Fruit fly (Drosophila melanogaster) whole organism, embryonic: ENCODE measurements around the gene Ire1.

Source experiments
- Abd-B ChIP-seq: fragments of 200-800 bp; sonication (Bioruptor generic); optimal IDR thresholded peaks from 2 replicates; lab custom pipeline; 2018; ENCODE audit warnings: missing biosample characterization, mild to moderate bottlenecking, missing genetic modification characterization, moderate library complexity
- CG11560 ChIP-seq: fragments of 200-800 bp; sonication (Bioruptor generic); IDR thresholded peaks from 3 replicates; pipeline ENCODE4 v1.3.6; 2022; ENCODE audit warnings: missing biosample characterization, missing genetic modification characterization
- CG12104 ChIP-seq: fragments of 200-800 bp; sonication (Bioruptor generic); optimal IDR thresholded peaks from 3 replicates; lab custom pipeline; 2016; ENCODE audit warnings: missing biosample characterization, missing genetic modification characterization
- CG1647 ChIP-seq: fragments of 200-800 bp; sonication (Bioruptor generic); optimal IDR thresholded peaks from 3 replicates; lab custom pipeline; 2016; ENCODE audit warnings: missing biosample characterization, missing genetic modification characterization
- CG17186 ChIP-seq: fragments of 200-800 bp; sonication (Bioruptor generic); optimal IDR thresholded peaks from 3 replicates; lab custom pipeline; 2017; ENCODE audit warnings: missing biosample characterization, missing genetic modification reagents, missing genetic modification characterization
- CG2129 ChIP-seq: fragments of 200-800 bp; sonication (Bioruptor generic); IDR thresholded peaks from 2 replicates; pipeline ENCODE4 v1.3.6; 2022; ENCODE audit warnings: missing biosample characterization, missing genetic modification characterization; ENCODE audit not compliant: partially characterized antibody
- CG2889 ChIP-seq: fragments of 200-800 bp; sonication (Bioruptor generic); IDR thresholded peaks from 3 replicates; pipeline ENCODE4 v1.3.6; 2022; ENCODE audit warnings: missing biosample characterization, missing genetic modification characterization
- CG3065 ChIP-seq: fragments of 200-800 bp; sonication (Bioruptor generic); optimal IDR thresholded peaks from 2 replicates; lab custom pipeline; 2016; ENCODE audit warnings: missing biosample characterization, missing genetic modification characterization
- CG43689 ChIP-seq: fragments of 200-800 bp; sonication (Bioruptor generic); IDR thresholded peaks from 2 replicates; pipeline ENCODE4 v1.3.6; 2022; ENCODE audit warnings: missing biosample characterization, missing genetic modification characterization
- CG4424 ChIP-seq: fragments of 200-800 bp; sonication (Bioruptor generic); optimal IDR thresholded peaks from 3 replicates; lab custom pipeline; 2016; ENCODE audit warnings: missing biosample characterization, missing genetic modification characterization
- CG4617 ChIP-seq: fragments of 200-800 bp; sonication (Bioruptor generic); optimal IDR thresholded peaks from 3 replicates; lab custom pipeline; 2016; ENCODE audit warnings: missing biosample characterization, missing genetic modification characterization, borderline replicate concordance
- CG4707 ChIP-seq: fragments of 200-800 bp; sonication (Bioruptor generic); optimal IDR thresholded peaks from 2 replicates; lab custom pipeline; 2018; ENCODE audit warnings: missing biosample characterization, mild to moderate bottlenecking, missing genetic modification characterization, moderate library complexity
- CG6689 ChIP-seq: fragments of 200-800 bp; sonication (Bioruptor generic); IDR thresholded peaks from 2 replicates; pipeline ENCODE4 v1.3.6; 2022; ENCODE audit warnings: missing biosample characterization, missing genetic modification characterization
- CG7928 ChIP-seq: fragments of 200-800 bp; sonication (Bioruptor generic); optimal IDR thresholded peaks from 2 replicates; lab custom pipeline; 2017; ENCODE audit warnings: missing biosample characterization, mild to moderate bottlenecking, missing genetic modification characterization
- CG8944 ChIP-seq: fragments of 200-800 bp; sonication (Bioruptor generic); optimal IDR thresholded peaks from 3 replicates; lab custom pipeline; 2016; ENCODE audit warnings: missing biosample characterization, missing genetic modification characterization
- Dll ChIP-seq: fragments of 200-800 bp; sonication (Bioruptor generic); IDR thresholded peaks from 4 replicates; pipeline ENCODE4 v1.3.6; 2022; ENCODE audit warnings: missing biosample characterization, missing genetic modification characterization; ENCODE audit not compliant: partially characterized antibody
- ERR ChIP-seq: fragments of 200-800 bp; sonication (Bioruptor generic); optimal IDR thresholded peaks from 2 replicates; lab custom pipeline; 2016; ENCODE audit warnings: missing biosample characterization, missing genetic modification characterization
- HmgD ChIP-seq: fragments of 200-800 bp; sonication (Bioruptor generic); optimal IDR thresholded peaks from 3 replicates; lab custom pipeline; 2016; ENCODE audit warnings: missing biosample characterization, missing genetic modification characterization
- Hmx ChIP-seq: fragments of 200-800 bp; sonication (Bioruptor generic); optimal IDR thresholded peaks from 2 replicates; lab custom pipeline; 2016; ENCODE audit warnings: missing biosample characterization, missing genetic modification characterization
- Nf-YA ChIP-seq: fragments of 200-800 bp; sonication (Bioruptor generic); IDR thresholded peaks from 2 replicates; pipeline ENCODE4 v1.3.6; 2022; ENCODE audit warnings: missing biosample characterization, missing genetic modification characterization
- NfI ChIP-seq: fragments of 200-800 bp; sonication (Bioruptor generic); optimal IDR thresholded peaks from 3 replicates; lab custom pipeline; 2018; ENCODE audit warnings: missing biosample characterization, mild to moderate bottlenecking, missing genetic modification characterization, moderate library complexity
- Pdp1 ChIP-seq, 2 experiments: fragments of 200-800 bp; sonication (Bioruptor generic); optimal IDR thresholded peaks; 3 replicates each; lab custom pipeline; 2016; ENCODE audit warnings: missing biosample characterization in 2 of 2, missing genetic modification characterization in 2 of 2, mild to moderate bottlenecking in 1 of 2, moderate library complexity in 1 of 2
- Sox100B ChIP-seq: fragments of 200-800 bp; sonication (Bioruptor generic); optimal IDR thresholded peaks from 3 replicates; lab custom pipeline; 2018; ENCODE audit warnings: missing biosample characterization, mild to moderate bottlenecking, missing genetic modification characterization
- Spps ChIP-seq: fragments of 200-800 bp; sonication (Bioruptor generic); optimal IDR thresholded peaks from 2 replicates; lab custom pipeline; 2018; ENCODE audit warnings: missing biosample characterization, mild to moderate bottlenecking, missing genetic modification characterization
- Taf1 ChIP-seq: fragments of 200-800 bp; sonication (Bioruptor generic); IDR thresholded peaks from 2 replicates; pipeline ENCODE4 v1.3.6; 2022; ENCODE audit warnings: missing biosample characterization, missing genetic modification characterization
- amos ChIP-seq: fragments of 200-800 bp; sonication (Bioruptor generic); IDR thresholded peaks from 2 replicates; pipeline ENCODE4 v1.3.6; 2022; ENCODE audit warnings: missing biosample characterization, missing genetic modification characterization; ENCODE audit not compliant: partially characterized antibody
- br ChIP-seq: fragments of >200 bp; optimal IDR thresholded peaks from 2 replicates; lab custom pipeline; 2017
- cad ChIP-seq: fragments of >200 bp; optimal IDR thresholded peaks from 2 replicates; lab custom pipeline; 2017; ENCODE audit warnings: missing biosample characterization, missing genetic modification characterization
- emc ChIP-seq: fragments of 200-800 bp; sonication (Bioruptor generic); optimal IDR thresholded peaks from 2 replicates; lab custom pipeline; 2016; ENCODE audit warnings: missing biosample characterization, missing genetic modification characterization
- ewg ChIP-seq: fragments of 200-800 bp; sonication (Bioruptor generic); optimal IDR thresholded peaks from 3 replicates; lab custom pipeline; 2017; ENCODE audit warnings: mild to moderate bottlenecking, missing biosample characterization, missing genetic modification reagents, missing genetic modification characterization
- eyg ChIP-seq: fragments of 200-800 bp; sonication (Bioruptor generic); optimal IDR thresholded peaks from 3 replicates; lab custom pipeline; 2016; ENCODE audit warnings: missing biosample characterization, missing genetic modification characterization
- gem ChIP-seq: fragments of 200-800 bp; sonication (Bioruptor generic); optimal IDR thresholded peaks from 2 replicates; lab custom pipeline; 2019; ENCODE audit warnings: missing biosample characterization, mild to moderate bottlenecking, missing genetic modification characterization, moderate library complexity
- h ChIP-seq: fragments of >200 bp; optimal IDR thresholded peaks from 2 replicates; lab custom pipeline; 2017
- jumu ChIP-seq: fragments of 200-800 bp; sonication (Bioruptor generic); optimal IDR thresholded peaks from 3 replicates; lab custom pipeline; 2016; ENCODE audit warnings: missing biosample characterization, missing genetic modification characterization
- lola ChIP-seq, 3 experiments: fragments of >200 bp in 2 of 3; fragments of 200-800 bp in 1 of 3; sonication (Bioruptor generic) in 1 of 3; optimal IDR thresholded peaks; 2 replicates each; lab custom pipeline; 2017 to 2019; ENCODE audit warnings: missing biosample characterization in 3 of 3, missing genetic modification characterization in 3 of 3, mild to moderate bottlenecking in 1 of 3, moderate library complexity in 1 of 3
- luna ChIP-seq: fragments of 200-800 bp; sonication (Bioruptor generic); optimal IDR thresholded peaks from 2 replicates; lab custom pipeline; 2016; ENCODE audit warnings: missing biosample characterization, missing genetic modification characterization
- peb ChIP-seq: fragments of 200-800 bp; sonication (Bioruptor generic); IDR thresholded peaks from 2 replicates; pipeline ENCODE4 v1.3.6; 2022; ENCODE audit warnings: missing biosample characterization, missing genetic modification characterization
- pfk ChIP-seq: fragments of 200-800 bp; sonication (Bioruptor generic); optimal IDR thresholded peaks from 2 replicates; lab custom pipeline; 2018; ENCODE audit warnings: missing biosample characterization, mild to moderate bottlenecking, missing genetic modification characterization, moderate library complexity
- prd ChIP-seq, 3 experiments: fragments of >200 bp in 2 of 3; fragments of 200-800 bp in 1 of 3; sonication (Bioruptor generic) in 1 of 3; optimal IDR thresholded peaks in 2 of 3; IDR thresholded peaks in 1 of 3; 2 replicates in 2 of 3; 3 replicates in 1 of 3; pipeline versions ENCODE4 v1.3.6 to Lab custom; 2017 to 2022; ENCODE audit warnings: missing biosample characterization in 1 of 3, missing genetic modification characterization in 1 of 3
- pzg ChIP-seq: fragments of 200-800 bp; sonication (Bioruptor generic); optimal IDR thresholded peaks from 3 replicates; lab custom pipeline; 2018; ENCODE audit warnings: missing biosample characterization, mild to moderate bottlenecking, missing genetic modification characterization, moderate library complexity
- sima ChIP-seq: fragments of 200-800 bp; sonication (Bioruptor generic); optimal IDR thresholded peaks from 2 replicates; lab custom pipeline; 2016; ENCODE audit warnings: missing biosample characterization, missing genetic modification characterization
- slbo ChIP-seq: fragments of 200-800 bp; sonication (Bioruptor generic); IDR thresholded peaks from 2 replicates; pipeline ENCODE4 v1.3.6; 2022; ENCODE audit warnings: missing biosample characterization, missing genetic modification characterization
- slou ChIP-seq: fragments of 200-800 bp; sonication (Bioruptor generic); optimal IDR thresholded peaks from 3 replicates; lab custom pipeline; 2016; ENCODE audit warnings: missing biosample characterization, missing genetic modification characterization
- stc ChIP-seq: fragments of 200-800 bp; sonication (Bioruptor generic); IDR thresholded peaks from 2 replicates; pipeline ENCODE4 v1.3.6; 2022; ENCODE audit warnings: missing biosample characterization, missing genetic modification characterization
- tgo ChIP-seq: fragments of 200-800 bp; sonication (Bioruptor generic); IDR thresholded peaks from 3 replicates; pipeline ENCODE4 v1.3.6; 2022; ENCODE audit warnings: missing biosample characterization, missing genetic modification characterization
- tin ChIP-seq: fragments of 200-800 bp; sonication (Bioruptor generic); optimal IDR thresholded peaks from 3 replicates; lab custom pipeline; 2016; ENCODE audit warnings: missing biosample characterization, missing genetic modification characterization
- twi ChIP-seq: fragments of 200-800 bp; optimal IDR thresholded peaks from 2 replicates; lab custom pipeline; 2019; ENCODE audit warnings: missing biosample characterization, mild to moderate bottlenecking, missing genetic modification characterization, moderate library complexity
- wdn ChIP-seq: fragments of 200-800 bp; sonication (Bioruptor generic); IDR thresholded peaks from 2 replicates; pipeline ENCODE4 v1.3.6; 2022; ENCODE audit warnings: missing biosample characterization, missing genetic modification characterization
- zfh1 ChIP-seq: fragments of 200-800 bp; sonication (Bioruptor generic); IDR thresholded peaks from 3 replicates; pipeline ENCODE4 v1.3.6; 2022; ENCODE audit warnings: missing biosample characterization, missing genetic modification characterization

Gene Ire1

dm6 chr3R:19863979-19864775 is 3.1 kb upstream of the Ire1 start, which contains the start of the genes CG4572 and CG4686 (continued):
- TF ChIP-seq gem (peak; percentile 84), CG12104 (GFP tag; lab: Kevin White, UChicago) (peak; percentile 67), CG17186 (GFP tag; lab: Kevin White, UChicago) (peak; percentile 39), CG2129 (GFP tag; lab: Robert Waterston, UW) (no peak), br (lab: Kevin White, UChicago) (no peak), CG2889 (no peak), CG43689 (GFP tag; lab: Robert Waterston, UW) (peak; percentile 16; the same call in 1 of the 2 replicates), CG11560 (tag; lab: Robert Waterston, UW) (peak; percentile 39; the same call in 1 of the 3 replicates), tin (GFP tag; lab: Kevin White, UChicago) (peak; percentile 67), amos (GFP tag; lab: Robert Waterston, UW) (no peak), ewg (GFP tag; lab: Kevin White, UChicago) (peak; percentile 53), emc (GFP tag; lab: Kevin White, UChicago) (peak; percentile 37), pzg (GFP tag; lab: Kevin White, UChicago) (peak; percentile 46), Nf-YA (GFP tag; lab: Robert Waterston, UW) (no peak), twi (peak; percentile 66), Pdp1 (GFP tag; optimal IDR thresholded peaks at IDR 0.05; lab: Kevin White, UChicago) (peak; percentile 81 to 97), slbo (GFP tag; lab: Robert Waterston, UW) (peak; percentile 75), CG6689 (GFP tag; lab: Robert Waterston, UW) (peak; percentile 77), tgo (GFP tag; lab: Robert Waterston, UW) (peak; percentile 80), Hmx (GFP tag; lab: Kevin White, UChicago) (peak; percentile 61), NfI (peak; percentile 75), Abd-B (peak; percentile 92), zfh1 (GFP tag; lab: Robert Waterston, UW) (no peak; the same call in 1 of the 3 replicates), Taf1 (peak; percentile 6; the same call in 1 of the 2 replicates), luna (GFP tag; lab: Kevin White, UChicago) (peak; percentile 53), HmgD (GFP tag; lab: Kevin White, UChicago) (peak; percentile 63), prd (optimal IDR thresholded peaks at IDR 0.05; lab: Kevin White, UChicago) (no peak), prd (GFP tag; IDR thresholded peaks at IDR 0.05; lab: Robert Waterston, UW) (peak; percentile 83), peb (GFP tag; lab: Robert Waterston, UW) (0 out of 2 replicates have a peak, but pooled peaks have one; percentile 35), ERR (peak; percentile 63), Spps (no peak), CG1647 (GFP tag; lab: Kevin White, UChicago) (peak; percentile 85), eyg (GFP tag; lab: Kevin White, UChicago) (no peak), jumu (GFP tag; lab: Kevin White, UChicago) (peak; percentile 65), CG4424 (GFP tag; lab: Kevin White, UChicago) (peak; percentile 76), wdn (GFP tag; lab: Robert Waterston, UW) (no peak), stc (GFP tag; lab: Robert Waterston, UW) (no peak; the same call in none of the 2 replicates), lola (GFP tag; optimal IDR thresholded peaks at IDR 0.05; lab: Kevin White, UChicago) (peak in 1 of 3 experiments; percentile 62), sima (GFP tag; lab: Kevin White, UChicago) (peak; percentile 46), Sox100B (no peak), CG3065 (peak; percentile 28), CG4617 (GFP tag; lab: Kevin White, UChicago) (peak; percentile 67), CG4707 (GFP tag; lab: Kevin White, UChicago) (peak; percentile 38), cad (GFP tag; lab: Kevin White, UChicago) (no peak), h (lab: Kevin White, UChicago) (no peak), CG8944 (GFP tag; lab: Kevin White, UChicago) (peak; percentile 76), CG7928 (GFP tag; lab: Kevin White, UChicago) (peak; percentile 32), slou (GFP tag; lab: Kevin White, UChicago) (no peak), pfk (GFP tag; lab: Kevin White, UChicago) (no peak), Dll (peak; percentile 56; the same call in 1 of the 4 replicates)
